Worm (Caenorhabditis elegans): ENCODE measurements around the gene lron-12.

DNA sequence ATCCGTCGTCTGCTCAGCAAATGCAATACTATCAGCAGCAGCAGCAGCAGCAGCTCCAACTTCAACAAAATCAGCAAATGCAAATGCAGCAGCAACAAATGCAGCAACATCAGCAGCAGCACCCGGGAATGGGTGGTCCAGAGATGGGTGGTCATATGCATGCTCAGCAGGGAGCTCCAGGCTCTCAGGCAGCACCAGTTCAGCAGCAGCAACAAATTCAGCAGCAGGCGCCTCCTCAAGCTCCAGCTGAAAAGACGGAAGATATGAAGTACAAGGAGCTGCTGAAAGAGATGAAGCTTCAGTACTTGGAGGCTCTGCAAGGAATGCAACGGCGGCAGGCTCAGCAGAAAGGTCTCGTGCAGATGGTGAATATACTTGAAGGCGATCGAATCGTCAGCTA lies 48.7 kb upstream of the lron-12 start:
- TF ChIP-seq egl-27 (tag; optimal IDR thresholded peaks at IDR 0.05) = no peak
- no peak for TF ChIP-seq nhr-77 (tag; optimal IDR thresholded peaks at IDR 0.05)
- no peak for TF ChIP-seq lsy-2 (tag; optimal IDR thresholded peaks at IDR 0.05)
- no peak for TF ChIP-seq lir-3 (tag; optimal IDR thresholded peaks at IDR 0.05)
- no peak for TF ChIP-seq mep-1 (tag; optimal IDR thresholded peaks at IDR 0.05)
- no peak for TF ChIP-seq mes-2 (tag; optimal IDR thresholded peaks at IDR 0.05; ENCODE audit: poor library complexity, severe bottlenecking)
- TF ChIP-seq zfp-3 (GFP tag; conservative IDR thresholded peaks at IDR 0.05) = no peak
- TF ChIP-seq unc-130 (GFP tag; optimal IDR thresholded peaks at IDR 0.05) = no peak
- no peak for TF ChIP-seq mdt-29 (GFP tag; IDR thresholded peaks at IDR 0.05)
- TF ChIP-seq lin-15B (tag; optimal IDR thresholded peaks at IDR 0.05) = no peak
- no peak for TF ChIP-seq nhr-28 (tag; optimal IDR thresholded peaks at IDR 0.05)
- no peak for TF ChIP-seq mdl-1 (tag; optimal IDR thresholded peaks at IDR 0.05)
- TF ChIP-seq fkh-10 (GFP tag; optimal IDR thresholded peaks at IDR 0.05) = no peak

All from whole organism, L4 larva.